Worm (Caenorhabditis elegans): Measurements from ENCODE around the gene bca-2.
A peak's percentile ranks its signal among the peaks of the same experiment; 100 is the strongest.

Gene bca-2

DNA sequence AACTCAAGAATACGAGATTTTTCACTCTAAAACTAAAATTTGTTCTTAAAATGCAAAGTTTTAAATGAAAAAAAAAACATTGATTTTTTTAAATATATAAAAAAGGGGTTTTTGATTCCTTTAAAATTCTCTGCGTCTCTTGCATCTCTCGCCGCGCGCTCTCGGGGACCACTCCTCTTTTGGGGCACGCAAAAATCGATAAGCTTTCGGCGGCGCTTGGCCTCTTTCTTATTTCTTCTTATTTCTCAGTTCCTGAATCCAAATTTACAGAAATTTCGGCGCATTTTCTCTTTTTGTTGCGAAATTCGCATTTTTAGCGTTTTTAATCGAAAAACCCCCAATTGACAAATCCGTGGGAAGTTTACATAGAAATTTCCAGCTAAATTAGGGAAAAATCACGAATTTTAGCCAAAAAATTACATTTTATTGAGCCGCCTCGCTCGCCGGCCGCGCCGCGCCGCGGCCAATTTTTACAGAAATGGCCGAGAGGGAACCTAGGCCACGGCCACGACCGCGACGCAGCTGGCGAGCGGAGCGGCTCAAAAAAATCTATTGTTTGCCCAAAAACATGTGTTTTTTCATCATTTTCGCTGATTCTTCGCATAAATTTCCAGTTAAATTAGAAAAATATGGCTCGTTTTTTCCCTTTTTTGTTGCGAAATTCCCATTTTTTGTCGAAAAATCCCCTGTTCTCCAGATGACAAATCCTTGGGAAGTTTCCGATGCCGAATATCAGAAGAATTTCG, 19.1 kb upstream of the bca-2 start, which contains the start of gene itsn-1:
Gene itsn-1, plus strand, starts transcription at position 696 of the 746 bp plus-strand sequence.
- TF ChIP-seq ces-1 (GFP tag; optimal IDR thresholded peaks at IDR 0.05) (no peak), ceh-43 (GFP tag; optimal IDR thresholded peaks at IDR 0.05) (no peak), mls-2 (tag; optimal IDR thresholded peaks at IDR 0.05) (no peak), nhr-28 (tag; optimal IDR thresholded peaks at IDR 0.05) (no peak), ztf-11 (tag; optimal IDR thresholded peaks at IDR 0.05) (no peak), elt-1 (tag; optimal IDR thresholded peaks at IDR 0.05; ENCODE audit: borderline replicate concordance, insufficient read depth) (no peak), nhr-2 (tag; optimal IDR thresholded peaks at IDR 0.05) (no peak), ceh-83 (GFP tag; optimal IDR thresholded peaks at IDR 0.05) (no peak), M03D4.4 (tag; optimal IDR thresholded peaks at IDR 0.05) (no peak), bed-3 (GFP tag; optimal IDR thresholded peaks at IDR 0.05) (no peak), pha-4 (tag; optimal IDR thresholded peaks at IDR 0.05) (no peak), lin-32 (GFP tag; optimal IDR thresholded peaks at IDR 0.05) (no peak), ham-2 (GFP tag; optimal IDR thresholded peaks at IDR 0.05) (no peak), drap-1 (GFP tag; optimal IDR thresholded peaks at IDR 0.05) (no peak)

DNA sequence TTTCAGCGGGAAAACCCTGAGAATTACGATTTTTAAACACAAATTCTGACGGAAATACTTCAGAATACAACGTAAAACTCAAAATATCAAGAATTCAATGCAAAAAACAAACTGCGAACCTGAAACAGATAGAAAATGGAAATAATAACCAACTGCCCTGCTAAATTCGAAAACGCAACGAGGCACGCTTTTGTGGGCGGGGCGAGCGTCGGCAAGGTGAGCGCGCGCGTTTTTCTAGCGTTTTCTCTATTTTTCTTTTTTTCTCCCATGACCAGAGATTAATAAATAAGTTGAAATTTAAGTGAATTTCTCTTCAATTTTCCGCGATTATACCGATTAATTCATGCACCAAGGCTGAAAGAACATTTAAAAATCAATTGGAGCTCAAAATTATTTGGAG, 18.5 kb upstream of the bca-2 start, which contains the start of gene uaf-2:
Gene uaf-2, minus strand, starts transcription at position 183 of the 400 bp plus-strand sequence.
- TF ChIP-seq pha-4 (tag; optimal IDR thresholded peaks at IDR 0.05) (no peak), hlh-1 (tag; optimal IDR thresholded peaks at IDR 0.05) (no peak), elt-1 (tag; optimal IDR thresholded peaks at IDR 0.05; ENCODE audit: borderline replicate concordance, insufficient read depth) (no peak), mab-5 (tag; optimal IDR thresholded peaks at IDR 0.05) (no peak), ceh-39 (tag; optimal IDR thresholded peaks at IDR 0.05) (peak; percentile 33), mep-1 (tag; optimal IDR thresholded peaks at IDR 0.05) (peak; percentile 48), lin-13 (tag; optimal IDR thresholded peaks at IDR 0.05) (no peak), zip-8 (tag; optimal IDR thresholded peaks at IDR 0.05) (no peak)

DNA sequence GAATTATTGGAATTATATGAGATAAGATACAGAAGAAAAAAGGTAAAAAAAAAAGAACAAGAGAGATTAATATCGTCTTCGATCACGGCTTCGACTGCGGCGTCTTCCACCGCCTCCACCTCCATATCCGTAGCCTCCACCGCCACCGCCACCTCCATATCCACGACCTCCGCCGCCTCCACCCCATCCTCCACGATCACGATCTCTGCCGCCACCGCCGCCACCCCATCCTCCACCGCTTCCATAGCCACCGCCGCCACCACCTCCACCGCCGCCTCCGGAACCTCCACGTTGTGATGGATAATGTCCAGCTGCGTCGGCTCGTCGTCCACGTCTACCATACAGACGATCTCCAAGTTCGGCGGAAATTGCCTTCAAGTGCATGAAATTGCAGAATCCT, 16.8 kb upstream of the bca-2 start:
- no peak for TF ChIP-seq ceh-43 (GFP tag; optimal IDR thresholded peaks at IDR 0.05)
- TF ChIP-seq blmp-1 (tag; optimal IDR thresholded peaks at IDR 0.05), result no peak
- no peak for TF ChIP-seq lin-13 (tag; optimal IDR thresholded peaks at IDR 0.05)
- TF ChIP-seq elt-1 (tag; optimal IDR thresholded peaks at IDR 0.05; ENCODE audit: borderline replicate concordance, insufficient read depth), result no peak
- no peak for TF ChIP-seq pha-4 (tag; optimal IDR thresholded peaks at IDR 0.05)
- TF ChIP-seq M03D4.4 (tag; optimal IDR thresholded peaks at IDR 0.05), result no peak
- TF ChIP-seq mep-1 (tag; optimal IDR thresholded peaks at IDR 0.05), result no peak
- no peak for TF ChIP-seq nhr-28 (tag; optimal IDR thresholded peaks at IDR 0.05)
- no peak for TF ChIP-seq sem-2 (GFP tag; optimal IDR thresholded peaks at IDR 0.05)
- no peak for TF ChIP-seq nhr-12 (tag; optimal IDR thresholded peaks at IDR 0.05)

- TF ChIP-seq zip-8 (tag; optimal IDR thresholded peaks at IDR 0.05) (no peak), ztf-11 (tag; optimal IDR thresholded peaks at IDR 0.05) (no peak), hlh-1 (tag; optimal IDR thresholded peaks at IDR 0.05) (no peak), unc-39 (tag; optimal IDR thresholded peaks at IDR 0.05) (no peak), M03D4.4 (tag; optimal IDR thresholded peaks at IDR 0.05) (no peak), nhr-12 (tag; optimal IDR thresholded peaks at IDR 0.05) (no peak), lsy-2 (tag; optimal IDR thresholded peaks at IDR 0.05) (no peak), ceh-83 (GFP tag; optimal IDR thresholded peaks at IDR 0.05) (no peak), tbx-8 (GFP tag; optimal IDR thresholded peaks at IDR 0.05) (no peak)
Measured at ce11 chrIV:17116345-17116744, 16.3 kb upstream of the bca-2 start, which contains the start of gene cyn-13. Gene cyn-13 (minus strand): TSS chrIV:17116657.

- TF ChIP-seq nhr-76 (tag; optimal IDR thresholded peaks at IDR 0.05) (no peak), ceh-43 (GFP tag; optimal IDR thresholded peaks at IDR 0.05) (no peak), hlh-1 (tag; optimal IDR thresholded peaks at IDR 0.05) (no peak), unc-120 (tag; optimal IDR thresholded peaks at IDR 0.05; ENCODE audit: poor library complexity, severe bottlenecking) (no peak), elt-3 (tag; optimal IDR thresholded peaks at IDR 0.05) (no peak), mls-2 (tag; optimal IDR thresholded peaks at IDR 0.05) (no peak), nhr-237 (tag; optimal IDR thresholded peaks at IDR 0.05) (no peak), ces-1 (GFP tag; optimal IDR thresholded peaks at IDR 0.05) (no peak), nhr-2 (tag; optimal IDR thresholded peaks at IDR 0.05) (no peak), sptf-1 (tag; optimal IDR thresholded peaks at IDR 0.05) (no peak), sem-2 (GFP tag; optimal IDR thresholded peaks at IDR 0.05) (no peak), flh-1 (GFP tag; optimal IDR thresholded peaks at IDR 0.05) (no peak), lin-32 (GFP tag; optimal IDR thresholded peaks at IDR 0.05) (no peak), nhr-28 (tag; optimal IDR thresholded peaks at IDR 0.05) (no peak), mep-1 (tag; optimal IDR thresholded peaks at IDR 0.05) (no peak), cnd-1 (tag; optimal IDR thresholded peaks at IDR 0.05) (no peak), ceh-83 (GFP tag; optimal IDR thresholded peaks at IDR 0.05) (no peak), M03D4.4 (tag; optimal IDR thresholded peaks at IDR 0.05) (no peak), zip-8 (tag; optimal IDR thresholded peaks at IDR 0.05) (no peak), ham-2 (GFP tag; optimal IDR thresholded peaks at IDR 0.05) (no peak)
Measured at ce11 chrIV:17111813-17112212, 11.8 kb upstream of the bca-2 start, which contains the start of gene Y116A8C.33. Gene Y116A8C.33 (plus strand): TSS chrIV:17112113.
